Worm (Caenorhabditis elegans) whole organism, late embryonic: ENCODE data around the gene F49E8.8.

Experiments
- F13H6.1 ChIP-seq: sonication (generic microtip); optimal IDR thresholded peaks from 2 replicates; lab custom pipeline; 2016; ENCODE audit warnings: missing genetic modification characterization, missing compliant biosample characterization
- Y22D7AL.16 ChIP-seq: sonication (generic microtip); optimal IDR thresholded peaks from 2 replicates; lab custom pipeline; 2016; ENCODE audit warnings: missing genetic modification characterization, missing compliant biosample characterization
- ama-1 ChIP-seq: fragments of 150-350 bp; optimal IDR thresholded peaks from 2 replicates; lab custom pipeline; 2014
- ceh-30 ChIP-seq: fragments of 150-350 bp; optimal IDR thresholded peaks from 2 replicates; lab custom pipeline; 2014; ENCODE audit warnings: missing biosample characterization, missing genetic modification characterization
- fax-1 ChIP-seq: sonication (generic microtip); optimal IDR thresholded peaks from 2 replicates; lab custom pipeline; 2016; ENCODE audit warnings: missing genotype, missing genetic modification characterization, missing compliant biosample characterization
- fkh-10 ChIP-seq: fragments of 150-350 bp; optimal IDR thresholded peaks from 2 replicates; lab custom pipeline; 2014; ENCODE audit warnings: missing biosample characterization, missing genetic modification reagents, missing genetic modification characterization
- lin-11 ChIP-seq: fragments of 200-800 bp; sonication (Bioruptor generic); optimal IDR thresholded peaks from 2 replicates; lab custom pipeline; 2018; ENCODE audit warnings: mild to moderate bottlenecking, missing genetic modification characterization, missing compliant biosample characterization
- nhr-11 ChIP-seq: fragments of 150-350 bp; optimal IDR thresholded peaks from 2 replicates; lab custom pipeline; 2014; ENCODE audit warnings: missing biosample characterization, missing genetic modification characterization
- pag-3 ChIP-seq: sonication (generic microtip); optimal IDR thresholded peaks from 2 replicates; lab custom pipeline; 2016; ENCODE audit warnings: missing compliant biosample characterization, missing genetic modification characterization, borderline replicate concordance
- pqm-1 ChIP-seq: sonication (generic microtip); optimal IDR thresholded peaks from 2 replicates; lab custom pipeline; 2016; ENCODE audit warnings: missing genetic modification characterization, missing compliant biosample characterization
- rnt-1 ChIP-seq: sonication (generic microtip); optimal IDR thresholded peaks from 2 replicates; lab custom pipeline; 2016; ENCODE audit warnings: missing genetic modification characterization, missing compliant biosample characterization
- tbx-2 ChIP-seq: sonication (generic microtip); optimal IDR thresholded peaks from 2 replicates; lab custom pipeline; 2016; ENCODE audit warnings: missing genetic modification characterization, missing compliant biosample characterization
- unc-86 ChIP-seq: sonication (generic microtip); optimal IDR thresholded peaks from 2 replicates; lab custom pipeline; 2016; ENCODE audit warnings: missing genetic modification characterization, missing compliant biosample characterization

- TF ChIP-seq rnt-1 (tag; lab: Kevin White, UChicago), result no peak
- TF ChIP-seq tbx-2 (tag; lab: Kevin White, UChicago), result no peak
- TF ChIP-seq pag-3, result no peak
- TF ChIP-seq ama-1 (lab: Kevin White, UChicago), result no peak
- TF ChIP-seq Y22D7AL.16 (tag; lab: Kevin White, UChicago), result no peak
- TF ChIP-seq lin-11 (tag; lab: Kevin White, UChicago), result no peak
- TF ChIP-seq unc-86 (tag; lab: Kevin White, UChicago), result no peak
- no peak for TF ChIP-seq nhr-11 (tag; lab: Kevin White, UChicago)
- no peak for TF ChIP-seq pqm-1 (tag; lab: Kevin White, UChicago)
- no peak for TF ChIP-seq fax-1
- TF ChIP-seq ceh-30 (tag; lab: Kevin White, UChicago), result no peak
- TF ChIP-seq F13H6.1, result no peak
- TF ChIP-seq fkh-10, result no peak
Observed at ce11 chrIV:7559237-7559636, 2.8 kb downstream of the F49E8.8 start.
